Worm (Caenorhabditis elegans): ENCODE measurements around the gene vha-11.

Gene vha-11

ce11 chrIV:2315545-2315995 lies 1.2 kb upstream of the vha-11 start, which contains the start of gene vha-3:
vha-3 (minus strand) TSS chrIV:2315945.
- no peak for TF ChIP-seq tab-1 (GFP tag; IDR thresholded peaks at IDR 0.05)
- TF ChIP-seq cog-1 (tag; optimal IDR thresholded peaks at IDR 0.05), result no peak
- TF ChIP-seq med-1 (GFP tag; optimal IDR thresholded peaks at IDR 0.05; ENCODE audit: insufficient read depth), result no peak
- TF ChIP-seq klf-2 (GFP tag; conservative IDR thresholded peaks at IDR 0.05), result no peak
- TF ChIP-seq ztf-23 (GFP tag; IDR thresholded peaks at IDR 0.05), result no peak
- TF ChIP-seq flt-1 (GFP tag; IDR thresholded peaks at IDR 0.05), result no peak
- no peak for TF ChIP-seq ref-1 (GFP tag; conservative IDR thresholded peaks at IDR 0.05)
- 0 out of 2 replicates have a peak, but pooled peaks have one; percentile 28 for TF ChIP-seq ztf-29 (GFP tag; IDR thresholded peaks at IDR 0.05)

ce11 chrIV:2314862-2315261 lies 495 bp upstream of the vha-11 start:
- TF ChIP-seq ztf-29 (GFP tag; IDR thresholded peaks at IDR 0.05) (no peak), ztf-23 (GFP tag; IDR thresholded peaks at IDR 0.05) (no peak), cog-1 (tag; optimal IDR thresholded peaks at IDR 0.05) (no peak), med-1 (GFP tag; optimal IDR thresholded peaks at IDR 0.05; ENCODE audit: insufficient read depth) (no peak), flt-1 (GFP tag; IDR thresholded peaks at IDR 0.05) (no peak), ref-1 (GFP tag; conservative IDR thresholded peaks at IDR 0.05) (no peak), T22C8.4 (GFP tag; IDR thresholded peaks at IDR 0.05) (no peak), tab-1 (GFP tag; IDR thresholded peaks at IDR 0.05) (no peak), klf-2 (GFP tag; conservative IDR thresholded peaks at IDR 0.05) (no peak)

ce11 chrIV:2311554-2311953 lies 2.8 kb downstream of the vha-11 start:
- TF ChIP-seq klf-2 (GFP tag; conservative IDR thresholded peaks at IDR 0.05) (no peak), med-1 (GFP tag; optimal IDR thresholded peaks at IDR 0.05; ENCODE audit: insufficient read depth) (no peak), ref-1 (GFP tag; conservative IDR thresholded peaks at IDR 0.05) (no peak), cog-1 (tag; optimal IDR thresholded peaks at IDR 0.05) (no peak), ztf-29 (GFP tag; IDR thresholded peaks at IDR 0.05) (no peak), T22C8.4 (GFP tag; IDR thresholded peaks at IDR 0.05) (no peak), tab-1 (GFP tag; IDR thresholded peaks at IDR 0.05) (no peak), ztf-23 (GFP tag; IDR thresholded peaks at IDR 0.05) (no peak), flt-1 (GFP tag; IDR thresholded peaks at IDR 0.05) (no peak)

- no peak for TF ChIP-seq cog-1 (tag; optimal IDR thresholded peaks at IDR 0.05)
- no peak for TF ChIP-seq T22C8.4 (GFP tag; IDR thresholded peaks at IDR 0.05)
- TF ChIP-seq klf-2 (GFP tag; conservative IDR thresholded peaks at IDR 0.05), result no peak
- no peak for TF ChIP-seq ztf-23 (GFP tag; IDR thresholded peaks at IDR 0.05)
- no peak for TF ChIP-seq ztf-29 (GFP tag; IDR thresholded peaks at IDR 0.05)
- TF ChIP-seq tab-1 (GFP tag; IDR thresholded peaks at IDR 0.05), result no peak
- no peak for TF ChIP-seq med-1 (GFP tag; optimal IDR thresholded peaks at IDR 0.05; ENCODE audit: insufficient read depth)
- no peak for TF ChIP-seq ref-1 (GFP tag; conservative IDR thresholded peaks at IDR 0.05)
- TF ChIP-seq flt-1 (GFP tag; IDR thresholded peaks at IDR 0.05), result no peak
These were observed 6.2 kb downstream of the vha-11 start for ce11 chrIV:2308203-2308602.

ce11 chrIV:2307374-2307773 lies 7.0 kb downstream of the vha-11 start:
- no peak for TF ChIP-seq flt-1 (GFP tag; IDR thresholded peaks at IDR 0.05)
- TF ChIP-seq T22C8.4 (GFP tag; IDR thresholded peaks at IDR 0.05), result no peak
- no peak for TF ChIP-seq ztf-29 (GFP tag; IDR thresholded peaks at IDR 0.05)
- TF ChIP-seq tab-1 (GFP tag; IDR thresholded peaks at IDR 0.05), result no peak
- no peak for TF ChIP-seq ref-1 (GFP tag; conservative IDR thresholded peaks at IDR 0.05)
- TF ChIP-seq cog-1 (tag; optimal IDR thresholded peaks at IDR 0.05), result no peak
- no peak for TF ChIP-seq med-1 (GFP tag; optimal IDR thresholded peaks at IDR 0.05; ENCODE audit: insufficient read depth)
- no peak for TF ChIP-seq ztf-23 (GFP tag; IDR thresholded peaks at IDR 0.05)
- TF ChIP-seq klf-2 (GFP tag; conservative IDR thresholded peaks at IDR 0.05), result no peak

ce11 chrIV:2306447-2306846 lies 7.9 kb downstream of the vha-11 start, which contains the start of gene mksr-2:
mksr-2 (minus strand) TSS chrIV:2306547.
- TF ChIP-seq ztf-29 (GFP tag; IDR thresholded peaks at IDR 0.05) (no peak), klf-2 (GFP tag; conservative IDR thresholded peaks at IDR 0.05) (no peak), ztf-23 (GFP tag; IDR thresholded peaks at IDR 0.05) (no peak), ref-1 (GFP tag; conservative IDR thresholded peaks at IDR 0.05) (no peak), T22C8.4 (GFP tag; IDR thresholded peaks at IDR 0.05) (no peak), med-1 (GFP tag; optimal IDR thresholded peaks at IDR 0.05; ENCODE audit: insufficient read depth) (no peak), flt-1 (GFP tag; IDR thresholded peaks at IDR 0.05) (no peak), tab-1 (GFP tag; IDR thresholded peaks at IDR 0.05) (no peak), cog-1 (tag; optimal IDR thresholded peaks at IDR 0.05) (no peak)

ce11 chrIV:2300186-2300585 lies 14.2 kb downstream of the vha-11 start, which contains the start of gene lin-1:
lin-1 (minus strand) TSS chrIV:2300286.
- TF ChIP-seq cog-1 (tag; optimal IDR thresholded peaks at IDR 0.05) (no peak), klf-2 (GFP tag; conservative IDR thresholded peaks at IDR 0.05) (no peak), ztf-23 (GFP tag; IDR thresholded peaks at IDR 0.05) (no peak), tab-1 (GFP tag; IDR thresholded peaks at IDR 0.05) (no peak), T22C8.4 (GFP tag; IDR thresholded peaks at IDR 0.05) (no peak), flt-1 (GFP tag; IDR thresholded peaks at IDR 0.05) (no peak), med-1 (GFP tag; optimal IDR thresholded peaks at IDR 0.05; ENCODE audit: insufficient read depth) (no peak), ref-1 (GFP tag; conservative IDR thresholded peaks at IDR 0.05) (no peak), ztf-29 (GFP tag; IDR thresholded peaks at IDR 0.05) (no peak)

ce11 chrIV:2298388-2298787 lies 16.0 kb downstream of the vha-11 start:
- TF ChIP-seq med-1 (GFP tag; optimal IDR thresholded peaks at IDR 0.05; ENCODE audit: insufficient read depth), result no peak
- no peak for TF ChIP-seq ref-1 (GFP tag; conservative IDR thresholded peaks at IDR 0.05)
- TF ChIP-seq flt-1 (GFP tag; IDR thresholded peaks at IDR 0.05), result no peak
- no peak for TF ChIP-seq cog-1 (tag; optimal IDR thresholded peaks at IDR 0.05)
- TF ChIP-seq ztf-23 (GFP tag; IDR thresholded peaks at IDR 0.05), result no peak
- TF ChIP-seq ztf-29 (GFP tag; IDR thresholded peaks at IDR 0.05), result no peak
- no peak for TF ChIP-seq tab-1 (GFP tag; IDR thresholded peaks at IDR 0.05)
- TF ChIP-seq T22C8.4 (GFP tag; IDR thresholded peaks at IDR 0.05), result no peak
- no peak for TF ChIP-seq klf-2 (GFP tag; conservative IDR thresholded peaks at IDR 0.05)

- TF ChIP-seq klf-2 (GFP tag; conservative IDR thresholded peaks at IDR 0.05), result no peak
- no peak for TF ChIP-seq med-1 (GFP tag; optimal IDR thresholded peaks at IDR 0.05; ENCODE audit: insufficient read depth)
- no peak for TF ChIP-seq ztf-23 (GFP tag; IDR thresholded peaks at IDR 0.05)
- no peak for TF ChIP-seq ref-1 (GFP tag; conservative IDR thresholded peaks at IDR 0.05)
- TF ChIP-seq cog-1 (tag; optimal IDR thresholded peaks at IDR 0.05), result no peak
- TF ChIP-seq tab-1 (GFP tag; IDR thresholded peaks at IDR 0.05), result no peak
- TF ChIP-seq ztf-29 (GFP tag; IDR thresholded peaks at IDR 0.05), result no peak
- no peak for TF ChIP-seq T22C8.4 (GFP tag; IDR thresholded peaks at IDR 0.05)
- no peak for TF ChIP-seq flt-1 (GFP tag; IDR thresholded peaks at IDR 0.05)
These were observed 17.7 kb downstream of the vha-11 start for ce11 chrIV:2296639-2297038.
